Worm (Caenorhabditis elegans): ENCODE measurements around the gene ZC404.16.
A peak's percentile ranks its signal among the peaks of the same experiment; 100 is the strongest.

The ZC404.16 gene

DNA sequence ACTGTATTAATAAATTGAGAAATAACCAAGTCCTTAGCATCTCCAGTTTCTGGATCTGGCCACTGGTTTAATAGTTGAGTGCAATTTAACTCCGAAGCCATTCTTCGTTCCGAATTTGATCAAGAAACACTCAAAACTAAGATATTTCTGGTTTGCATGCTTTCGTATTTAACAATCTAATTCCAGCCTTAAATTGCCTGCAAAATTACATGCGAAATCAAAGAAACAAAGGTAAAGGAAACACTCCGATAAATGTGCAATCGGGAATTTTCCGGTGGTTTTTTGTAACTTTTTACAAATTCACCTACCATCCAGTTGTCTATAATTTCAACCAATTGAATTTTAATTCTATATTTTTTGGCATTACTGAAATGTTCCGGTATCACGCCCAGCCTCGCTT, 28.2 kb upstream of the ZC404.16 start, which contains the start of gene dmsr-10:
Gene dmsr-10, minus strand, starts transcription at position 101 of the 400 bp plus-strand sequence.
- no peak for TF ChIP-seq blmp-1 (tag; optimal IDR thresholded peaks at IDR 0.05; ENCODE audit: insufficient read depth)
- no peak for TF ChIP-seq mdl-1 (tag; optimal IDR thresholded peaks at IDR 0.05)
- no peak for TF ChIP-seq crh-2 (tag; optimal IDR thresholded peaks at IDR 0.05)
- no peak for TF ChIP-seq sma-9 (GFP tag; optimal IDR thresholded peaks at IDR 0.05)
- no peak for TF ChIP-seq sma-9 (tag; optimal IDR thresholded peaks at IDR 0.05)
- no peak for TF ChIP-seq alr-1 (tag; optimal IDR thresholded peaks at IDR 0.05)
- TF ChIP-seq elt-3 (tag; optimal IDR thresholded peaks at IDR 0.05): no peak
- no peak for TF ChIP-seq sma-3 (GFP tag; optimal IDR thresholded peaks at IDR 0.05)
- TF ChIP-seq ztf-4 (tag; optimal IDR thresholded peaks at IDR 0.05): no peak
- TF ChIP-seq ztf-11 (tag; optimal IDR thresholded peaks at IDR 0.05): no peak
- TF ChIP-seq nhr-77 (tag; optimal IDR thresholded peaks at IDR 0.05): no peak
- TF ChIP-seq nhr-12 (tag; optimal IDR thresholded peaks at IDR 0.05): no peak
- no peak for TF ChIP-seq skn-1 (tag; optimal IDR thresholded peaks at IDR 0.05)
- TF ChIP-seq snpc-4 (tag; optimal IDR thresholded peaks at IDR 0.05): no peak
- no peak for TF ChIP-seq lin-11 (tag; optimal IDR thresholded peaks at IDR 0.05)
- no peak for TF ChIP-seq unc-39 (tag; optimal IDR thresholded peaks at IDR 0.05)
- no peak for TF ChIP-seq mbf-1 (tag; optimal IDR thresholded peaks at IDR 0.05)
- TF ChIP-seq ztf-1 (GFP tag; conservative IDR thresholded peaks at IDR 0.05): no peak
- TF ChIP-seq ZK546.5 (tag; optimal IDR thresholded peaks at IDR 0.05): no peak
- no peak for TF ChIP-seq lsy-2 (tag; optimal IDR thresholded peaks at IDR 0.05)
- no peak for TF ChIP-seq fos-1 (tag; optimal IDR thresholded peaks at IDR 0.05)

- TF ChIP-seq nhr-25 (tag; optimal IDR thresholded peaks at IDR 0.05): no peak
- TF ChIP-seq blmp-1 (tag; optimal IDR thresholded peaks at IDR 0.05; ENCODE audit: insufficient read depth): no peak
- TF ChIP-seq dmd-4 (tag; optimal IDR thresholded peaks at IDR 0.05): no peak
- no peak for TF ChIP-seq ztf-1 (GFP tag; conservative IDR thresholded peaks at IDR 0.05)
- no peak for TF ChIP-seq egl-27 (tag; optimal IDR thresholded peaks at IDR 0.05)
- TF ChIP-seq lin-13 (GFP tag; optimal IDR thresholded peaks at IDR 0.05): no peak
- no peak for TF ChIP-seq unc-55 (GFP tag; optimal IDR thresholded peaks at IDR 0.05)
- TF ChIP-seq crh-2 (tag; optimal IDR thresholded peaks at IDR 0.05): no peak
- TF ChIP-seq skn-1 (tag; optimal IDR thresholded peaks at IDR 0.05): no peak
- TF ChIP-seq F13H6.1 (tag; optimal IDR thresholded peaks at IDR 0.05): no peak
- no peak for TF ChIP-seq elt-3 (tag; optimal IDR thresholded peaks at IDR 0.05)
- no peak for TF ChIP-seq ztf-11 (tag; optimal IDR thresholded peaks at IDR 0.05)
Measured at ce11 chrV:6799564-6799963, 25.9 kb upstream of the ZC404.16 start, which contains the start of gene dmsr-9. Gene dmsr-9, minus strand, starts transcription at chrV:6799664.

ce11 chrV:6796894-6797293, 23.3 kb upstream of the ZC404.16 start:
- TF ChIP-seq Y55F3AM.14 (GFP tag; optimal IDR thresholded peaks at IDR 0.05) (no peak), lsy-2 (tag; optimal IDR thresholded peaks at IDR 0.05) (peak in 1 of 2 experiments; percentile 50), sma-9 (GFP tag; optimal IDR thresholded peaks at IDR 0.05) (peak; percentile 56), sma-9 (tag; optimal IDR thresholded peaks at IDR 0.05) (no peak), unc-39 (tag; optimal IDR thresholded peaks at IDR 0.05) (no peak), skn-1 (tag; optimal IDR thresholded peaks at IDR 0.05) (no peak), unc-62 (GFP tag; optimal IDR thresholded peaks at IDR 0.05) (no peak), sem-4 (tag; optimal IDR thresholded peaks at IDR 0.05) (peak; percentile 28), peb-1 (tag; optimal IDR thresholded peaks at IDR 0.05) (no peak), nhr-25 (tag; optimal IDR thresholded peaks at IDR 0.05) (peak; percentile 41), ama-1 (optimal IDR thresholded peaks at IDR 0.05) (no peak), crh-2 (tag; optimal IDR thresholded peaks at IDR 0.05) (peak; percentile 31), gmeb-1 (tag; optimal IDR thresholded peaks at IDR 0.05) (no peak), mdl-1 (tag; optimal IDR thresholded peaks at IDR 0.05) (peak in 1 of 2 experiments; percentile 41), elt-3 (tag; optimal IDR thresholded peaks at IDR 0.05) (no peak), unc-55 (GFP tag; optimal IDR thresholded peaks at IDR 0.05) (peak; percentile 65), nhr-129 (tag; optimal IDR thresholded peaks at IDR 0.05) (peak; percentile 41), F13H6.1 (tag; optimal IDR thresholded peaks at IDR 0.05) (peak; percentile 38), nhr-12 (tag; optimal IDR thresholded peaks at IDR 0.05) (no peak), fos-1 (tag; optimal IDR thresholded peaks at IDR 0.05) (peak; percentile 87), C34F6.9 (tag; optimal IDR thresholded peaks at IDR 0.05) (peak; percentile 22)

DNA sequence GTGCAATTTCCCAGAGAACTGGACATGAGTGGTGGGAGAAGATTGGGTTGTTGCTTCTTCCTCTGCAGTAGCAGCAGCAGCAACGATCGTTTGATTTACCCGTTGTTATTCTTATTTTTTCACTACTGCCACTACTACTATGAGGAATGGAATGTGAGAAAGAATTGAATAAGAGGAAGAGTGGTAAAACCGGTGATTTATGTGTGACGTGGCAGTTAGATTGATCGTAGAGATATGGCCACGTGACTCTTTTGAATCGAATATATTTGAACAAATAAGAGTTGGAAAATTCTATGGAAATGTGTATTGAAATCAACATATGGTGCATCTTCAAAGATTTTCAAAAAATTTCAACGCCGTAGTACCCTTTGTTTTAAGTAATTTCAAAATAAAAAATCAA, 22.6 kb upstream of the ZC404.16 start:
- TF ChIP-seq C34F6.9 (tag; optimal IDR thresholded peaks at IDR 0.05) (peak; percentile 7), crh-2 (tag; optimal IDR thresholded peaks at IDR 0.05) (peak; percentile 83), mdl-1 (tag; optimal IDR thresholded peaks at IDR 0.05) (no peak), lin-13 (GFP tag; optimal IDR thresholded peaks at IDR 0.05) (no peak), unc-55 (GFP tag; optimal IDR thresholded peaks at IDR 0.05) (no peak)
